Fruit fly (Drosophila melanogaster): Measurements from ENCODE around the gene CG14892.
A peak's percentile ranks its signal among the peaks of the same experiment; 100 is the strongest.

CG14892 gene

DNA sequence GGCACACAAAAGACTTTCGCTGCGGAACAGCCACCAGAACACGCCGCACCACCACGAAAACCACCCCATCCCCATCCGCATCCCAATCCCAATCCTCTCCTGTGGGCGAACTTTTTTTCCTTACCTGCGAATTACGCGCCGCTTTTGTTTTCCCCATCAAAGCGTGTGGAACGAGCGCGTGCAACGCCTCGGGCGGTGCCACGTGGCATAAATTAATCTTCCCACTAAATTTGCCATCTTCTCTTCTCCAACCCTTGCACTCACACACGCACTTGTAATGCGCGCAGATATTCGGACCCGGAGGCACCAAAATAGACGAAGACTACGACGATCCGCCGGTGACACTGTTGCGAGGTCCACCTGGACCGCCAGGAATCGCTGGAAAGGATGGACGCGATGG lies 29.4 kb upstream of the CG14892 start:
- no peak for TF ChIP-seq Mnt (GFP tag; optimal IDR thresholded peaks at IDR 0.05)
- TF ChIP-seq tj (GFP tag; optimal IDR thresholded peaks at IDR 0.05): no peak
- no peak for TF ChIP-seq ovo (GFP tag; optimal IDR thresholded peaks at IDR 0.05)
- TF ChIP-seq cnc (optimal IDR thresholded peaks at IDR 0.05): no peak
- TF ChIP-seq kay (GFP tag; ENCODE audit: borderline replicate concordance): no peak
- TF ChIP-seq Clk (GFP tag; optimal IDR thresholded peaks at IDR 0.05): no peak
- TF ChIP-seq toe (GFP tag; optimal IDR thresholded peaks at IDR 0.05): no peak
- no peak for TF ChIP-seq CG5204 (GFP tag; optimal IDR thresholded peaks at IDR 0.05)
- TF ChIP-seq CG12768 (GFP tag; optimal IDR thresholded peaks at IDR 0.05): no peak
- TF ChIP-seq Crg-1 (GFP tag; optimal IDR thresholded peaks at IDR 0.05): no peak
- TF ChIP-seq CG14711 (tag; optimal IDR thresholded peaks at IDR 0.05): no peak

- TF ChIP-seq CG7101 (tag; optimal IDR thresholded peaks at IDR 0.05): no peak
- no peak for TF ChIP-seq Mnt (GFP tag; optimal IDR thresholded peaks at IDR 0.05)
Observed at dm6 chr3R:16569338-16569737, 24.9 kb upstream of the CG14892 start.

- TF ChIP-seq CG14711 (tag; optimal IDR thresholded peaks at IDR 0.05) (no peak), pad (GFP tag; optimal IDR thresholded peaks at IDR 0.05) (no peak), CG12768 (GFP tag; optimal IDR thresholded peaks at IDR 0.05) (no peak)
Observed at dm6 chr3R:16570484-16570883, 23.7 kb upstream of the CG14892 start.

- TF ChIP-seq CG7045 (GFP tag; optimal IDR thresholded peaks at IDR 0.05) (no peak), Mnt (GFP tag; optimal IDR thresholded peaks at IDR 0.05) (no peak), ovo (GFP tag; optimal IDR thresholded peaks at IDR 0.05) (no peak), Hr96 (GFP tag; optimal IDR thresholded peaks at IDR 0.05) (no peak), toe (GFP tag; optimal IDR thresholded peaks at IDR 0.05) (no peak), CG7101 (tag; optimal IDR thresholded peaks at IDR 0.05) (no peak), kay (GFP tag; ENCODE audit: borderline replicate concordance) (no peak), cic (GFP tag; optimal IDR thresholded peaks at IDR 0.05) (no peak), CG33017 (tag; optimal IDR thresholded peaks at IDR 0.05) (no peak), bab1 (GFP tag; optimal IDR thresholded peaks at IDR 0.05) (no peak), CG11617 (GFP tag; optimal IDR thresholded peaks at IDR 0.05) (no peak), cnc (optimal IDR thresholded peaks at IDR 0.05) (no peak), tj (GFP tag; optimal IDR thresholded peaks at IDR 0.05) (no peak), pad (GFP tag; optimal IDR thresholded peaks at IDR 0.05) (no peak), CG12768 (GFP tag; optimal IDR thresholded peaks at IDR 0.05) (no peak), Crg-1 (GFP tag; optimal IDR thresholded peaks at IDR 0.05) (no peak), CG14711 (tag; optimal IDR thresholded peaks at IDR 0.05) (no peak), CG1620 (GFP tag; optimal IDR thresholded peaks at IDR 0.05) (no peak), CG5204 (GFP tag; optimal IDR thresholded peaks at IDR 0.05) (no peak), Clk (GFP tag; optimal IDR thresholded peaks at IDR 0.05) (no peak)
Observed at dm6 chr3R:16571215-16571614, 23.0 kb upstream of the CG14892 start, which contains the start of gene CG14891. Gene CG14891 (plus strand): TSS chr3R:16571515.

- TF ChIP-seq CG7101 (tag; optimal IDR thresholded peaks at IDR 0.05): no peak
- no peak for TF ChIP-seq Mnt (GFP tag; optimal IDR thresholded peaks at IDR 0.05)
- TF ChIP-seq ovo (GFP tag; optimal IDR thresholded peaks at IDR 0.05): no peak
- TF ChIP-seq CG11617 (GFP tag; optimal IDR thresholded peaks at IDR 0.05): no peak
- no peak for TF ChIP-seq cnc (optimal IDR thresholded peaks at IDR 0.05)
- TF ChIP-seq CG14711 (tag; optimal IDR thresholded peaks at IDR 0.05): peak; percentile 55
- peak; percentile 59 for TF ChIP-seq Hr96 (GFP tag; optimal IDR thresholded peaks at IDR 0.05)
- no peak for TF ChIP-seq bab1 (GFP tag; optimal IDR thresholded peaks at IDR 0.05)
- peak; percentile 16 for TF ChIP-seq CG5204 (GFP tag; optimal IDR thresholded peaks at IDR 0.05)
- peak; percentile 11 for TF ChIP-seq CG12768 (GFP tag; optimal IDR thresholded peaks at IDR 0.05)
- TF ChIP-seq toe (GFP tag; optimal IDR thresholded peaks at IDR 0.05): peak; percentile 37
- peak; percentile 36 for TF ChIP-seq CG1620 (GFP tag; optimal IDR thresholded peaks at IDR 0.05)
Observed at dm6 chr3R:16573483-16574145, 20.6 kb upstream of the CG14892 start, which contains the start of gene CG14903. Gene CG14903 (minus strand): TSS chr3R:16573752.

- TF ChIP-seq CG7101 (tag; optimal IDR thresholded peaks at IDR 0.05): no peak
- no peak for TF ChIP-seq tj (GFP tag; optimal IDR thresholded peaks at IDR 0.05)
- TF ChIP-seq Crg-1 (GFP tag; optimal IDR thresholded peaks at IDR 0.05): no peak
- no peak for TF ChIP-seq CG33017 (tag; optimal IDR thresholded peaks at IDR 0.05)
- TF ChIP-seq pad (GFP tag; optimal IDR thresholded peaks at IDR 0.05): no peak
- no peak for TF ChIP-seq kay (GFP tag; ENCODE audit: borderline replicate concordance)
- TF ChIP-seq CG7045 (GFP tag; optimal IDR thresholded peaks at IDR 0.05): no peak
- no peak for TF ChIP-seq Clk (GFP tag; optimal IDR thresholded peaks at IDR 0.05)
- TF ChIP-seq Hr96 (GFP tag; optimal IDR thresholded peaks at IDR 0.05): no peak
- no peak for TF ChIP-seq bab1 (GFP tag; optimal IDR thresholded peaks at IDR 0.05)
- TF ChIP-seq CG11617 (GFP tag; optimal IDR thresholded peaks at IDR 0.05): no peak
- no peak for TF ChIP-seq Mnt (GFP tag; optimal IDR thresholded peaks at IDR 0.05)
- no peak for TF ChIP-seq cnc (optimal IDR thresholded peaks at IDR 0.05)
- no peak for TF ChIP-seq CG12768 (GFP tag; optimal IDR thresholded peaks at IDR 0.05)
- TF ChIP-seq CG14711 (tag; optimal IDR thresholded peaks at IDR 0.05): no peak
- no peak for TF ChIP-seq CG1620 (GFP tag; optimal IDR thresholded peaks at IDR 0.05)
- TF ChIP-seq toe (GFP tag; optimal IDR thresholded peaks at IDR 0.05): no peak
- TF ChIP-seq CG5204 (GFP tag; optimal IDR thresholded peaks at IDR 0.05): no peak
- TF ChIP-seq cic (GFP tag; optimal IDR thresholded peaks at IDR 0.05): no peak
- TF ChIP-seq ovo (GFP tag; optimal IDR thresholded peaks at IDR 0.05): no peak
Observed at dm6 chr3R:16583605-16584004, 10.6 kb upstream of the CG14892 start, which contains the start of gene Scp2. Gene Scp2 (minus strand): TSS chr3R:16583663.

All from whole organism, adult.